Fruit fly (Drosophila melanogaster): ENCODE results near the gene Fum4.

dm6 chr2L:10220501-10221386 is 29.4 kb upstream of the Fum4 start, which contains the start of the genes Npc1a and Prosalpha6:
- no peak for TF ChIP-seq CTCF (optimal IDR thresholded peaks at IDR 0.05)
- no peak for TF ChIP-seq CG8478 (optimal IDR thresholded peaks at IDR 0.05)

Measured in S2 (cell line).